Fruit fly (Drosophila melanogaster) whole organism, embryonic: ENCODE measurements around the gene lwr.

Experiments used
- CG10147 ChIP-seq: fragments of 200-800 bp; sonication (Bioruptor generic); optimal IDR thresholded peaks from 2 replicates; lab custom pipeline; 2019; ENCODE audit warnings: missing biosample characterization, mild to moderate bottlenecking, missing genetic modification characterization, moderate library complexity
- CG10321 ChIP-seq: fragments of 200-800 bp; sonication (Bioruptor generic); IDR thresholded peaks from 2 replicates; pipeline ENCODE4 v1.3.6; 2022; ENCODE audit warnings: missing biosample characterization, missing genetic modification characterization
- CG10462 ChIP-seq: fragments of 200-800 bp; sonication (Bioruptor generic); optimal IDR thresholded peaks from 2 replicates; lab custom pipeline; 2016; ENCODE audit warnings: missing biosample characterization, missing genetic modification characterization
- CG12219 ChIP-seq: fragments of 200-800 bp; sonication (Bioruptor generic); optimal IDR thresholded peaks from 3 replicates; lab custom pipeline; 2018; ENCODE audit warnings: missing biosample characterization, mild to moderate bottlenecking, missing genetic modification characterization
- CG13123 ChIP-seq: fragments of 200-800 bp; sonication (Bioruptor generic); optimal IDR thresholded peaks from 2 replicates; lab custom pipeline; 2016; ENCODE audit warnings: missing biosample characterization, missing genetic modification characterization
- CG1792 ChIP-seq: fragments of 200-800 bp; sonication (Bioruptor generic); optimal IDR thresholded peaks from 2 replicates; lab custom pipeline; 2016; ENCODE audit warnings: missing biosample characterization, missing genetic modification characterization
- CG18011 ChIP-seq: fragments of 200-800 bp; sonication (Bioruptor generic); optimal IDR thresholded peaks from 2 replicates; lab custom pipeline; 2017; ENCODE audit warnings: missing biosample characterization, missing genetic modification characterization, mild to moderate bottlenecking, moderate library complexity, missing genotype
- CG31388 ChIP-seq: fragments of 200-800 bp; sonication (Bioruptor generic); optimal IDR thresholded peaks from 2 replicates; lab custom pipeline; 2016; ENCODE audit warnings: missing biosample characterization, missing genetic modification characterization
- CG34224 ChIP-seq: fragments of 200-800 bp; sonication (Bioruptor generic); IDR thresholded peaks from 3 replicates; pipeline ENCODE4 v1.3.6; 2022; ENCODE audit warnings: missing biosample characterization, missing genetic modification characterization; ENCODE audit not compliant: partially characterized antibody
- CG3838 ChIP-seq: fragments of 200-800 bp; sonication (Bioruptor generic); optimal IDR thresholded peaks from 3 replicates; lab custom pipeline; 2016; ENCODE audit warnings: missing biosample characterization, missing genetic modification characterization
- CG4617 ChIP-seq: fragments of 200-800 bp; sonication (Bioruptor generic); optimal IDR thresholded peaks from 3 replicates; lab custom pipeline; 2016; ENCODE audit warnings: missing biosample characterization, missing genetic modification characterization, borderline replicate concordance
- CG4730 ChIP-seq: fragments of 200-800 bp; sonication (Bioruptor generic); IDR thresholded peaks from 2 replicates; pipeline ENCODE4 v1.3.6; 2022; ENCODE audit warnings: missing biosample characterization, missing genetic modification characterization
- CG5953 ChIP-seq: fragments of 200-800 bp; sonication (Bioruptor generic); IDR thresholded peaks from 2 replicates; pipeline ENCODE4 v1.3.6; 2022; ENCODE audit warnings: missing biosample characterization, missing genetic modification characterization
- CG6254 ChIP-seq: fragments of 200-800 bp; sonication (Bioruptor generic); optimal IDR thresholded peaks from 3 replicates; lab custom pipeline; 2017; ENCODE audit warnings: mild to moderate bottlenecking, missing biosample characterization, missing genetic modification reagents, missing genetic modification characterization
- CG7963 ChIP-seq: fragments of 200-800 bp; sonication (Bioruptor generic); IDR thresholded peaks from 3 replicates; pipeline ENCODE4 v1.3.6; 2022; ENCODE audit warnings: missing biosample characterization, missing genetic modification characterization; ENCODE audit not compliant: partially characterized antibody
- CG8089 ChIP-seq: fragments of 200-800 bp; sonication (Bioruptor generic); optimal IDR thresholded peaks from 3 replicates; lab custom pipeline; 2016; ENCODE audit warnings: missing biosample characterization, missing genetic modification characterization
- CG8388 ChIP-seq: fragments of 200-800 bp; sonication (Bioruptor generic); optimal IDR thresholded peaks from 2 replicates; lab custom pipeline; 2019; ENCODE audit warnings: missing biosample characterization, mild to moderate bottlenecking, missing genetic modification characterization, moderate library complexity
- CG9437 ChIP-seq: fragments of 200-800 bp; sonication (Bioruptor generic); optimal IDR thresholded peaks from 2 replicates; lab custom pipeline; 2018; ENCODE audit warnings: missing biosample characterization, mild to moderate bottlenecking, missing genetic modification characterization
- CTCF ChIP-seq: fragments of 200-800 bp; sonication (Bioruptor generic); optimal IDR thresholded peaks from 2 replicates; lab custom pipeline; 2017; ENCODE audit warnings: missing biosample characterization, mild to moderate bottlenecking, missing genetic modification characterization, moderate library complexity
- D19B ChIP-seq: fragments of 200-800 bp; sonication (Bioruptor generic); optimal IDR thresholded peaks from 2 replicates; lab custom pipeline; 2017; ENCODE audit warnings: missing biosample characterization, mild to moderate bottlenecking, missing genetic modification characterization
- Dad ChIP-seq: fragments of 200-800 bp; sonication (Bioruptor generic); optimal IDR thresholded peaks from 3 replicates; lab custom pipeline; 2016; ENCODE audit warnings: missing biosample characterization, missing genetic modification characterization
- E2f2 ChIP-seq: fragments of 200-800 bp; sonication (Bioruptor generic); IDR thresholded peaks from 2 replicates; pipeline ENCODE4 v1.3.6; 2022; ENCODE audit warnings: missing biosample characterization, missing genetic modification characterization
- Kr ChIP-seq: fragments of 200-800 bp; sonication (Bioruptor generic); optimal IDR thresholded peaks from 2 replicates; lab custom pipeline; 2017; ENCODE audit warnings: missing biosample characterization, mild to moderate bottlenecking, missing genetic modification characterization
- MESR4 ChIP-seq: fragments of 200-800 bp; sonication (Bioruptor generic); optimal IDR thresholded peaks from 2 replicates; lab custom pipeline; 2018; ENCODE audit warnings: missing biosample characterization, mild to moderate bottlenecking, missing genetic modification characterization, moderate library complexity
- Mad ChIP-seq: fragments of 200-800 bp; sonication (Bioruptor generic); optimal IDR thresholded peaks from 2 replicates; lab custom pipeline; 2016; ENCODE audit warnings: missing biosample characterization, missing genetic modification characterization
- Max ChIP-seq: fragments of 200-800 bp; sonication (Bioruptor generic); optimal IDR thresholded peaks from 2 replicates; lab custom pipeline; 2016; ENCODE audit warnings: missing biosample characterization, mild to moderate bottlenecking, missing genetic modification characterization
- Nf-YA ChIP-seq: fragments of 200-800 bp; sonication (Bioruptor generic); IDR thresholded peaks from 2 replicates; pipeline ENCODE4 v1.3.6; 2022; ENCODE audit warnings: missing biosample characterization, missing genetic modification characterization
- Optix ChIP-seq: fragments of 200-800 bp; sonication (Bioruptor generic); IDR thresholded peaks from 3 replicates; pipeline ENCODE4 v1.3.6; 2022; ENCODE audit warnings: missing biosample characterization, missing genetic modification characterization
- Side ChIP-seq: fragments of 200-800 bp; sonication (Bioruptor generic); optimal IDR thresholded peaks from 2 replicates; lab custom pipeline; 2016; ENCODE audit warnings: missing biosample characterization, missing genetic modification characterization
- Sry-β ChIP-seq: fragments of 200-800 bp; sonication (Bioruptor generic); optimal IDR thresholded peaks from 2 replicates; lab custom pipeline; 2018; ENCODE audit warnings: missing biosample characterization, mild to moderate bottlenecking, missing genetic modification characterization, moderate library complexity
- Stat92E ChIP-seq, 3 experiments: fragments of >200 bp in 2 of 3; fragments of 200-800 bp in 1 of 3; sonication (Bioruptor generic) in 1 of 3; optimal IDR thresholded peaks; 2 replicates each; lab custom pipeline; 2017 to 2019; ENCODE audit warnings: missing biosample characterization in 3 of 3, missing genetic modification characterization in 3 of 3, mild to moderate bottlenecking in 1 of 3, moderate library complexity in 1 of 3
- Usf ChIP-seq: fragments of 200-800 bp; sonication (Bioruptor generic); optimal IDR thresholded peaks from 2 replicates; lab custom pipeline; 2017; ENCODE audit warnings: missing genotype, missing biosample characterization, missing genetic modification characterization
- amos ChIP-seq: fragments of 200-800 bp; sonication (Bioruptor generic); IDR thresholded peaks from 2 replicates; pipeline ENCODE4 v1.3.6; 2022; ENCODE audit warnings: missing biosample characterization, missing genetic modification characterization; ENCODE audit not compliant: partially characterized antibody
- cato ChIP-seq: fragments of 200-800 bp; sonication (Bioruptor generic); optimal IDR thresholded peaks from 2 replicates; lab custom pipeline; 2016; ENCODE audit warnings: missing biosample characterization, missing genetic modification characterization, borderline replicate concordance
- crol ChIP-seq: fragments of 200-800 bp; sonication (Bioruptor generic); IDR thresholded peaks from 2 replicates; pipeline ENCODE4 v1.3.6; 2022; ENCODE audit warnings: missing biosample characterization, missing genetic modification characterization
- cwo ChIP-seq: fragments of 200-800 bp; sonication (Bioruptor generic); optimal IDR thresholded peaks from 3 replicates; lab custom pipeline; 2017; ENCODE audit warnings: missing biosample characterization, missing genetic modification characterization, mild to moderate bottlenecking, moderate library complexity, missing genetic modification reagents
- dmrt99B ChIP-seq: fragments of 200-800 bp; sonication (Bioruptor generic); optimal IDR thresholded peaks from 2 replicates; lab custom pipeline; 2018; ENCODE audit warnings: missing biosample characterization, mild to moderate bottlenecking, missing genetic modification characterization, moderate library complexity
- dysf ChIP-seq: fragments of 200-800 bp; sonication (Bioruptor generic); IDR thresholded peaks from 3 replicates; pipeline ENCODE4 v1.3.6; 2022; ENCODE audit warnings: missing biosample characterization, missing genetic modification characterization
- ftz-f1 ChIP-seq: fragments of 200-800 bp; sonication (Bioruptor generic); optimal IDR thresholded peaks from 2 replicates; lab custom pipeline; 2016; ENCODE audit warnings: missing biosample characterization, missing genetic modification characterization
- gcm ChIP-seq: fragments of 200-800 bp; sonication (Bioruptor generic); optimal IDR thresholded peaks from 2 replicates; lab custom pipeline; 2019; ENCODE audit warnings: missing biosample characterization, mild to moderate bottlenecking, missing genetic modification characterization, moderate library complexity
- hbn ChIP-seq: fragments of 200-800 bp; sonication (Bioruptor generic); IDR thresholded peaks from 2 replicates; pipeline ENCODE4 v1.3.6; 2022; ENCODE audit warnings: missing biosample characterization, missing genetic modification characterization; ENCODE audit not compliant: partially characterized antibody
- hth ChIP-seq: fragments of >200 bp; optimal IDR thresholded peaks from 2 replicates; lab custom pipeline; 2017; ENCODE audit warnings: inconsistent platforms
- ind ChIP-seq: fragments of 200-800 bp; sonication (Bioruptor generic); optimal IDR thresholded peaks from 3 replicates; lab custom pipeline; 2016; ENCODE audit warnings: missing biosample characterization, missing genetic modification characterization
- lov ChIP-seq, 2 experiments: fragments of 200-800 bp in 1 of 2; fragments of >200 bp in 1 of 2; sonication (Bioruptor generic) in 1 of 2; IDR thresholded peaks in 1 of 2; optimal IDR thresholded peaks in 1 of 2; 2 replicates in 1 of 2; 3 replicates in 1 of 2; pipeline versions ENCODE4 v1.3.6 to Lab custom; 2017 to 2022; ENCODE audit warnings: missing biosample characterization in 1 of 2, missing genetic modification characterization in 1 of 2
- mld ChIP-seq: fragments of 200-800 bp; sonication (Bioruptor generic); IDR thresholded peaks from 3 replicates; pipeline ENCODE4 v1.3.6; 2022; ENCODE audit warnings: missing biosample characterization, missing genetic modification characterization; ENCODE audit not compliant: partially characterized antibody
- odd ChIP-seq: fragments of 200-800 bp; sonication (Bioruptor generic); optimal IDR thresholded peaks from 2 replicates; lab custom pipeline; 2017; ENCODE audit warnings: missing biosample characterization, mild to moderate bottlenecking, missing genetic modification characterization
- pros ChIP-seq: fragments of 200-800 bp; sonication (Bioruptor generic); optimal IDR thresholded peaks from 3 replicates; lab custom pipeline; 2019; ENCODE audit warnings: missing biosample characterization, mild to moderate bottlenecking, missing genetic modification characterization, moderate library complexity
- psq ChIP-seq: fragments of 200-800 bp; sonication (Bioruptor generic); optimal IDR thresholded peaks from 2 replicates; lab custom pipeline; 2017; ENCODE audit warnings: missing biosample characterization, missing genetic modification characterization
- schlank ChIP-seq: fragments of 200-800 bp; sonication (Bioruptor generic); optimal IDR thresholded peaks from 2 replicates; lab custom pipeline; 2018; ENCODE audit warnings: missing biosample characterization, mild to moderate bottlenecking, missing genetic modification characterization
- slbo ChIP-seq: fragments of 200-800 bp; sonication (Bioruptor generic); IDR thresholded peaks from 2 replicates; pipeline ENCODE4 v1.3.6; 2022; ENCODE audit warnings: missing biosample characterization, missing genetic modification characterization
- vfl ChIP-seq: fragments of 200-800 bp; sonication (Bioruptor generic); optimal IDR thresholded peaks from 2 replicates; lab custom pipeline; 2016; ENCODE audit warnings: missing biosample characterization, missing genetic modification characterization

lwr gene

DNA sequence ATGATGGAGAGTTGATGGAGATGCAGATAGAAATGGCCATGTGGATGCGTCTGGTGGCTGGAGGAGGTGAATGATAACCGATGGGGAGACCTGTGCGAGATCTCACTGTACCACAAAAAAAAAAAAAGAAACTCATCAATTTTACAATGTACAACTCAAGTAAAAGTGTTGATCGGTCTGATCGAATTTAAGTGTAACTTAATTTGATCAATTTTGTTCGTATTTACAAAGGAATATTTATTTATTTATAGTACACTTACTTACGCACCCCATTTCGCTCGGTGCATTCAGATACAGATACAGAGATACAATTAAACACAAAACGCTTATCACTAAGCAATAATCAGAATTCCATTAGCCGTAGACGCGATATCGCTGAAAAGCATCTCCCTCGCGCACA lies 19.6 kb downstream of the lwr start (continued):
- TF ChIP-seq schlank (tag; lab: Kevin White, UChicago) (no peak), CTCF (peak; percentile 8), pros (GFP tag; lab: Kevin White, UChicago) (no peak), amos (no peak), CG8388 (peak; percentile 63), Optix (GFP tag; lab: Robert Waterston, UW) (no peak), dysf (peak; percentile 40; the same call in 1 of the 3 replicates), CG12219 (GFP tag; lab: Kevin White, UChicago) (peak; percentile 46), CG9437 (GFP tag; lab: Kevin White, UChicago) (peak; percentile 32), CG13123 (GFP tag; lab: Kevin White, UChicago) (no peak), gcm (peak; percentile 33), dmrt99B (tag; lab: Kevin White, UChicago) (peak; percentile 70), Stat92E (GFP tag; optimal IDR thresholded peaks at IDR 0.05; lab: Kevin White, UChicago) (no peak), slbo (GFP tag; lab: Robert Waterston, UW) (peak; percentile 37; the same call in 1 of the 2 replicates), CG1792 (GFP tag; lab: Kevin White, UChicago) (no peak), CG3838 (GFP tag; lab: Kevin White, UChicago) (no peak), Kr (GFP tag; lab: Kevin White, UChicago) (no peak), Usf (GFP tag; lab: Kevin White, UChicago) (peak; percentile 30), Nf-YA (GFP tag; lab: Robert Waterston, UW) (peak; percentile 34; the same call in 1 of the 2 replicates), CG10462 (peak; percentile 5), CG10321 (GFP tag; lab: Robert Waterston, UW) (no peak), cwo (GFP tag; lab: Kevin White, UChicago) (no peak), odd (GFP tag; lab: Kevin White, UChicago) (no peak), hbn (GFP tag; lab: Robert Waterston, UW) (no peak), CG7963 (GFP tag; lab: Robert Waterston, UW) (no peak), vfl (GFP tag; lab: Kevin White, UChicago) (no peak), MESR4 (no peak), ftz-f1 (no peak), cato (GFP tag; lab: Kevin White, UChicago) (no peak), CG4617 (GFP tag; lab: Kevin White, UChicago) (no peak), Side (GFP tag; lab: Kevin White, UChicago) (no peak), psq (GFP tag; lab: Kevin White, UChicago) (no peak), CG4730 (GFP tag; lab: Robert Waterston, UW) (peak; percentile 40; the same call in 1 of the 2 replicates), D19B (GFP tag; lab: Kevin White, UChicago) (no peak), Mad (GFP tag; lab: Kevin White, UChicago) (no peak), Sry-β (GFP tag; lab: Kevin White, UChicago) (no peak), crol (GFP tag; lab: Robert Waterston, UW) (no peak), Max (GFP tag; lab: Kevin White, UChicago) (peak; percentile 24), hth (lab: Kevin White, UChicago) (no peak), CG18011 (GFP tag; lab: Kevin White, UChicago) (no peak), CG6254 (GFP tag; lab: Kevin White, UChicago) (peak; percentile 33), CG10147 (GFP tag; lab: Kevin White, UChicago) (no peak), ind (peak; percentile 63), CG34224 (GFP tag; lab: Robert Waterston, UW) (no peak), lov (optimal IDR thresholded peaks at IDR 0.05; lab: Kevin White, UChicago) (no peak), lov (GFP tag; IDR thresholded peaks at IDR 0.05; lab: Robert Waterston, UW) (no peak), CG31388 (GFP tag; lab: Kevin White, UChicago) (no peak), mld (GFP tag; lab: Robert Waterston, UW) (no peak), CG8089 (no peak), Dad (GFP tag; lab: Kevin White, UChicago) (no peak), E2f2 (GFP tag; lab: Robert Waterston, UW) (peak; percentile 10; the same call in 1 of the 2 replicates), CG5953 (GFP tag; lab: Robert Waterston, UW) (no peak)
